Worm (Caenorhabditis elegans) whole organism, L1 larva: ENCODE data around the gene slc-9B.2.
"Not testable (repeated sequence)": the region's sequence is repeated elsewhere in the genome, so short reads cannot be mapped to it uniquely, and the experiment has no call there.

Source experiments
- C34B4.2 ChIP-seq: sonication (generic microtip); optimal IDR thresholded peaks from 2 replicates; lab custom pipeline; 2017; ENCODE audit warnings: mild to moderate bottlenecking, missing genetic modification characterization, missing compliant biosample characterization
- alr-1 ChIP-seq: fragments of 200-800 bp; sonication (Bioruptor generic); optimal IDR thresholded peaks from 2 replicates; lab custom pipeline; 2018; ENCODE audit warnings: borderline replicate concordance, mild to moderate bottlenecking, missing genetic modification characterization, missing compliant biosample characterization
- ceh-8 ChIP-seq: fragments of 200-800 bp; sonication (Bioruptor generic); optimal IDR thresholded peaks from 2 replicates; lab custom pipeline; 2018; ENCODE audit warnings: mild to moderate bottlenecking, missing genetic modification characterization, moderate library complexity, missing compliant biosample characterization
- ceh-90 ChIP-seq: sonication (generic microtip); optimal IDR thresholded peaks from 2 replicates; lab custom pipeline; 2016; ENCODE audit warnings: missing genetic modification characterization, missing compliant biosample characterization
- efl-1 ChIP-seq, 4 experiments: fragments of 150-350 bp; optimal IDR thresholded peaks in 3 of 4; peaks in 1 of 4; 1 replicate in 1 of 4; 2 replicates in 3 of 4; lab custom pipeline; 2014; ENCODE audit warnings: missing biosample characterization in 2 of 4, missing genetic modification characterization in 2 of 4, missing genetic modification reagents in 2 of 4
- elt-2 ChIP-seq: sonication (generic microtip); optimal IDR thresholded peaks from 2 replicates; lab custom pipeline; 2016; ENCODE audit warnings: missing genetic modification characterization, mild to moderate bottlenecking, inconsistent platforms, missing compliant biosample characterization, missing genetic modification reagents
- hlh-4 ChIP-seq: sonication (generic microtip); optimal IDR thresholded peaks from 2 replicates; lab custom pipeline; 2016; ENCODE audit warnings: mild to moderate bottlenecking, missing genetic modification characterization, missing compliant biosample characterization
- isw-1 ChIP-seq: fragments of 200-800 bp; sonication (Bioruptor generic); IDR thresholded peaks from 2 replicates; pipeline ENCODE4 v1.3.6; 2022; ENCODE audit warnings: missing genetic modification characterization, missing compliant biosample characterization
- lin-35 ChIP-seq, 2 experiments: fragments of 150-350 bp; optimal IDR thresholded peaks; 2 replicates each; lab custom pipeline; 2014; ENCODE audit warnings: missing biosample characterization in 2 of 2, missing genetic modification characterization in 2 of 2, missing genetic modification reagents in 2 of 2
- lin-39 ChIP-seq: fragments of 150-350 bp; optimal IDR thresholded peaks from 2 replicates; lab custom pipeline; 2014; ENCODE audit warnings: missing biosample characterization, missing genetic modification reagents, missing genetic modification characterization
- lsy-2 ChIP-seq, 2 experiments: fragments of 150-350 bp; optimal IDR thresholded peaks; 2 replicates each; lab custom pipeline; 2014; ENCODE audit warnings: missing biosample characterization in 2 of 2, missing genetic modification characterization in 2 of 2
- nhr-20 ChIP-seq: sonication (generic microtip); optimal IDR thresholded peaks from 2 replicates; lab custom pipeline; 2016; ENCODE audit warnings: mild to moderate bottlenecking, missing genetic modification characterization, missing compliant biosample characterization
- nhr-85 ChIP-seq: sonication (generic microtip); peaks from one replicate; lab custom pipeline; 2016; ENCODE audit warnings: missing genetic modification characterization, inconsistent platforms, missing compliant biosample characterization
- tlp-1 ChIP-seq: fragments of 150-350 bp; optimal IDR thresholded peaks from 2 replicates; lab custom pipeline; 2014; ENCODE audit warnings: missing biosample characterization, missing genetic modification characterization
- unc-30 ChIP-seq: sonication (generic microtip); optimal IDR thresholded peaks from 2 replicates; lab custom pipeline; 2017; ENCODE audit warnings: missing biosample characterization, missing genetic modification characterization
- zip-4 ChIP-seq: fragments of 200-800 bp; sonication (Bioruptor generic); optimal IDR thresholded peaks from 2 replicates; lab custom pipeline; 2018; ENCODE audit warnings: mild to moderate bottlenecking, missing genetic modification characterization, moderate library complexity, missing compliant biosample characterization

slc-9B.2 gene

DNA sequence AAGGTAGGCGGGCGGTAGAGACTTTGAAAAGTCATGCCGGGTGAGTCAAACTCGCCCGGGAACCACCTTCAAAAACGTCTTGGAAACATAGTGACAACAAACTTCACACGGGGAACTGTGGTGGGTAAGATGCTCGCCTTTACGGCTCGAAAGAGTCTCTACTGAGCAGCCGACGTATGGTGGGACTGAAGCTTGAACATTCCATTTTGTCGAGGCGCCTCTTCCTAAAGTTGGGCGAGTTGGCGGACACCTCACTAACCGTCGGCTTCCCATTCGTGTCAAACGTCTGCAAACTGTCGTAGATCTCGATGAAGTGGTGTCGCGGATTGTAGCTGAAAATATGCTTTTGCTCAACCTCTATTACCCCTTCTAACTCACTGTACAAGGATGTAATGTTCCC is 44.1 kb downstream of the slc-9B.2 start:
- TF ChIP-seq efl-1 (optimal IDR thresholded peaks at IDR 0.05; lab: Kevin White, UChicago) (no peak), efl-1 (GFP tag; optimal IDR thresholded peaks at IDR 0.05 in 1 of 2; lab: Kevin White, UChicago) (peak in 1 of 2 experiments; percentile 58), tlp-1 (tag; lab: Kevin White, UChicago) (no peak)

DNA sequence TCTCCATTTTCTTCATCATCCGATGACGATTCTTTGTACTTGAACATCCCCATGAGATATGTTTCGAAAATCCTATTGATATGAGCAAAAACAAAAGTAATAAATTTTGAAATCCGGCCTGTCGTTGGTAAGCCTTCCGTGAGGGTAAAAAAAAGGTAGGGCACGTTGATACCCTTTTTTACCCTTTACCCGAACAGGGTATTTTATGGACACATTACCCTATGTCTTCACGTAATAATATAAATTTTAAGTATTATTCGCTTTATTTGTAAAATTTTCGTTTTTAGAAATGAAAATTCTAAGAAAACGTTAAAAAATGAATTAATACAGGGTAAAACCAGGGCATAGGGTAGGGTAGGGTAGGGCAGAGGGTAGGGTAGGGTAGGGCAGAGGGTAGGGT is 44.9 kb downstream of the slc-9B.2 start, which contains the start of gene F13A7.7:
Gene F13A7.7 (minus strand): TSS at position 101 of the 400 bp plus-strand sequence.
- TF ChIP-seq ceh-90 (tag; lab: Kevin White, UChicago); lsy-2 (tag; optimal IDR thresholded peaks at IDR 0.05; lab: Kevin White, UChicago); C34B4.2 (tag; lab: Kevin White, UChicago): not testable (repeated sequence)

DNA sequence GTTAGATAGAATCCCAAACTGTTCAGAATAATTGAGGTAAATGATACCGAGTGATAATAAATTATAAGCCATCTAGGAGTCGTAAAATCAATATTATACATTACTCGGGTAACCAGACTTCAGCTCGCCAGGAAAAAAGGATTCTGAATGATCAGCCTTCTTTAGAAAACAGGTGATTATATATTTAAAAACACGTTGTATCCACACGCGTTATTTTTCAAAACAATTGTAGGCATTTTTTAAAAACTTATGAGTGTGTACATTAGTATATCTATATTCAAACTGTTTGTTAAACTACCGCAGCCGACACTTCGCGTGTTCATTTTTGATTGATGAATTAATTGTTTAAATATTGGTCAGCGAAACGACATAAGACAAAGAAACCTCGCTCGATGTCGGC is 49.4 kb downstream of the slc-9B.2 start, which contains the start of gene sri-65:
Gene sri-65 (minus strand): TSS at position 101 of the 400 bp plus-strand sequence.
- peak; percentile 88 for TF ChIP-seq hlh-4 (tag; lab: Kevin White, UChicago)
- no peak for TF ChIP-seq alr-1 (tag; lab: Kevin White, UChicago)

DNA sequence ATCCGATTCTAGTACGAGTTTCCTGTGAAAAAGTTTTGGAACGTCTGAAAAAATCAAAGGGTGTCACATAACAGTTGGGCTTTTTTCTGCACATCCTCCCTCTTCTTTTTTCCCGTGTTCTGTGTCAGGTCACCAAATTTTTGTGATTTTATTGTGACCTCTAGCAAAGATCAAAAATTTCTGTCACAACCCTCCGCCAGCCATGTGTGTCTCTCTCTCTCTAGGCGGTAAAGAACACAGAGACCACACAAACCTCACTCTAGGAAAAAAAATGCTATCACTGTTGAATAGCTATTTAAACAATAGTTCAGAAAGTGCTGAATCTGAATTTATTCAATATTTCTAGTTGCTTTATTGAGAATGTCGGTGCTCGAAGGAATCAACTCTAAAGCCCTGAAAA is 51.8 kb downstream of the slc-9B.2 start, which contains the start of gene gst-44:
Gene gst-44 (plus strand): TSS at position 237 of the 400 bp plus-strand sequence.
- no peak for TF ChIP-seq nhr-85 (tag; lab: Kevin White, UChicago)
- peak; percentile 75 for TF ChIP-seq nhr-20 (tag; lab: Kevin White, UChicago)
- TF ChIP-seq lin-39 (tag; lab: Kevin White, UChicago): no peak
- TF ChIP-seq ceh-90 (tag; lab: Kevin White, UChicago): no peak
- TF ChIP-seq ceh-8: no peak
- peak in 1 of 2 experiments; percentile 28 for TF ChIP-seq lin-35 (GFP tag; optimal IDR thresholded peaks at IDR 0.05; lab: Kevin White, UChicago)
- no peak for TF ChIP-seq isw-1
- peak; percentile 4 for TF ChIP-seq elt-2 (tag; lab: Kevin White, UChicago)
- TF ChIP-seq unc-30 (tag; lab: Kevin White, UChicago): no peak
- TF ChIP-seq zip-4 (GFP tag; lab: Kevin White, UChicago): no peak
- TF ChIP-seq, all 84 proteins: peak for 3
